Fruit fly (Drosophila melanogaster) whole organism, embryonic: Measurements from ENCODE around the gene snk.

Source experiments
- Ada2b ChIP-seq: fragments of 200-800 bp; sonication (Bioruptor generic); IDR thresholded peaks from 2 replicates; pipeline ENCODE4 v1.3.6; 2022; ENCODE audit warnings: missing biosample characterization, missing genetic modification characterization
- B-H2 ChIP-seq: fragments of 200-800 bp; sonication (Bioruptor generic); optimal IDR thresholded peaks from 2 replicates; lab custom pipeline; 2018; ENCODE audit warnings: missing biosample characterization, mild to moderate bottlenecking, missing genetic modification characterization
- Bdp1 ChIP-seq: fragments of 200-800 bp; sonication (Bioruptor generic); optimal IDR thresholded peaks from 3 replicates; lab custom pipeline; 2016; ENCODE audit warnings: missing biosample characterization, missing genetic modification characterization
- CG11247 ChIP-seq: fragments of 200-800 bp; sonication (Bioruptor generic); IDR thresholded peaks from 2 replicates; pipeline ENCODE4 v1.3.6; 2022; ENCODE audit warnings: missing biosample characterization, missing genetic modification characterization
- CG12071 ChIP-seq: fragments of 200-800 bp; sonication (Bioruptor generic); optimal IDR thresholded peaks from 3 replicates; lab custom pipeline; 2018; ENCODE audit warnings: missing biosample characterization, mild to moderate bottlenecking, missing genetic modification characterization
- CG12299 ChIP-seq: fragments of 200-800 bp; sonication (Bioruptor generic); optimal IDR thresholded peaks from 2 replicates; lab custom pipeline; 2018; ENCODE audit warnings: missing biosample characterization, mild to moderate bottlenecking, missing genetic modification characterization
- CG13287 ChIP-seq: fragments of 200-800 bp; sonication (Bioruptor generic); IDR thresholded peaks from 2 replicates; pipeline ENCODE4 v1.3.6; 2022; ENCODE audit warnings: missing biosample characterization, missing genetic modification characterization; ENCODE audit not compliant: partially characterized antibody
- CG14050 ChIP-seq: fragments of 200-800 bp; sonication (Bioruptor generic); IDR thresholded peaks from 3 replicates; pipeline ENCODE4 v1.3.6; 2022; ENCODE audit warnings: missing biosample characterization, missing genetic modification characterization
- CG14441 ChIP-seq: fragments of 200-800 bp; sonication (Bioruptor generic); IDR thresholded peaks from 2 replicates; pipeline ENCODE4 v1.3.6; 2022; ENCODE audit warnings: missing biosample characterization, missing genetic modification characterization
- CG15601 ChIP-seq: fragments of 200-800 bp; sonication (Bioruptor generic); optimal IDR thresholded peaks from 3 replicates; lab custom pipeline; 2019; ENCODE audit warnings: missing biosample characterization, mild to moderate bottlenecking, missing genetic modification characterization, moderate library complexity
- CG15696 ChIP-seq: fragments of 200-800 bp; sonication (Bioruptor generic); optimal IDR thresholded peaks from 2 replicates; lab custom pipeline; 2019; ENCODE audit warnings: missing biosample characterization, mild to moderate bottlenecking, missing genetic modification characterization, moderate library complexity
- CG17328 ChIP-seq: fragments of 200-800 bp; sonication (Bioruptor generic); IDR thresholded peaks from 2 replicates; pipeline ENCODE4 v1.3.6; 2022; ENCODE audit warnings: missing biosample characterization, missing genetic modification characterization
- CG2120 ChIP-seq: fragments of 200-800 bp; sonication (Bioruptor generic); optimal IDR thresholded peaks from 3 replicates; lab custom pipeline; 2016; ENCODE audit warnings: missing biosample characterization, missing genetic modification characterization
- CG30020 ChIP-seq: fragments of 200-800 bp; optimal IDR thresholded peaks from 2 replicates; lab custom pipeline; 2019; ENCODE audit warnings: missing biosample characterization, mild to moderate bottlenecking, missing genetic modification characterization, moderate library complexity
- CG31224 ChIP-seq: fragments of 200-800 bp; sonication (Bioruptor generic); IDR thresholded peaks from 2 replicates; pipeline ENCODE4 v1.3.6; 2022; ENCODE audit warnings: missing biosample characterization, missing genetic modification characterization
- CG31388 ChIP-seq: fragments of 200-800 bp; sonication (Bioruptor generic); optimal IDR thresholded peaks from 2 replicates; lab custom pipeline; 2016; ENCODE audit warnings: missing biosample characterization, missing genetic modification characterization
- CG34422 ChIP-seq: fragments of 200-800 bp; sonication (Bioruptor generic); IDR thresholded peaks from 3 replicates; pipeline ENCODE4 v1.3.6; 2022; ENCODE audit warnings: missing biosample characterization, missing genetic modification characterization
- CG42726 ChIP-seq: fragments of 200-800 bp; sonication (Bioruptor generic); IDR thresholded peaks from 2 replicates; pipeline ENCODE4 v1.3.6; 2022; ENCODE audit warnings: missing biosample characterization, missing genetic modification characterization; ENCODE audit not compliant: partially characterized antibody
- CG43689 ChIP-seq: fragments of 200-800 bp; sonication (Bioruptor generic); IDR thresholded peaks from 2 replicates; pipeline ENCODE4 v1.3.6; 2022; ENCODE audit warnings: missing biosample characterization, missing genetic modification characterization
- CG4730 ChIP-seq: fragments of 200-800 bp; sonication (Bioruptor generic); IDR thresholded peaks from 2 replicates; pipeline ENCODE4 v1.3.6; 2022; ENCODE audit warnings: missing biosample characterization, missing genetic modification characterization
- CG6854 ChIP-seq: fragments of 200-800 bp; sonication (Bioruptor generic); optimal IDR thresholded peaks from 3 replicates; lab custom pipeline; 2017; ENCODE audit warnings: missing biosample characterization, mild to moderate bottlenecking, missing genetic modification characterization
- CG9876 ChIP-seq: fragments of 200-800 bp; sonication (Bioruptor generic); optimal IDR thresholded peaks from 2 replicates; lab custom pipeline; 2016; ENCODE audit warnings: missing biosample characterization, missing genetic modification characterization
- CoRest ChIP-seq: fragments of 200-800 bp; sonication (Bioruptor generic); optimal IDR thresholded peaks from 3 replicates; lab custom pipeline; 2018; ENCODE audit warnings: missing biosample characterization, mild to moderate bottlenecking, missing genetic modification characterization, moderate library complexity
- Doc2 ChIP-seq: fragments of 200-800 bp; sonication (Bioruptor generic); IDR thresholded peaks from 2 replicates; pipeline ENCODE4 v1.3.6; 2022; ENCODE audit warnings: missing biosample characterization, missing genetic modification characterization
- Ets65A ChIP-seq: fragments of 200-800 bp; sonication (Bioruptor generic); peaks from one replicate; lab custom pipeline; 2016; ENCODE audit warnings: missing biosample characterization, missing genetic modification characterization
- H15 ChIP-seq: fragments of 200-800 bp; sonication (Bioruptor generic); IDR thresholded peaks from 3 replicates; pipeline ENCODE4 v1.3.6; 2022; ENCODE audit warnings: missing biosample characterization, missing genetic modification characterization
- Lpt ChIP-seq: fragments of >200 bp; optimal IDR thresholded peaks from 2 replicates; lab custom pipeline; 2018; ENCODE audit warnings: missing biosample characterization, missing genetic modification characterization
- Nf-YA ChIP-seq: fragments of 200-800 bp; sonication (Bioruptor generic); IDR thresholded peaks from 2 replicates; pipeline ENCODE4 v1.3.6; 2022; ENCODE audit warnings: missing biosample characterization, missing genetic modification characterization
- NfI ChIP-seq: fragments of 200-800 bp; sonication (Bioruptor generic); optimal IDR thresholded peaks from 3 replicates; lab custom pipeline; 2018; ENCODE audit warnings: missing biosample characterization, mild to moderate bottlenecking, missing genetic modification characterization, moderate library complexity
- Opbp ChIP-seq: fragments of 200-800 bp; sonication (Bioruptor generic); IDR thresholded peaks from 3 replicates; pipeline ENCODE4 v1.3.6; 2022; ENCODE audit warnings: missing biosample characterization, missing genetic modification characterization; ENCODE audit not compliant: partially characterized antibody
- Rfx ChIP-seq: fragments of 200-800 bp; sonication (Bioruptor generic); IDR thresholded peaks from 2 replicates; pipeline ENCODE4 v1.3.6; 2022; ENCODE audit warnings: missing biosample characterization, missing genetic modification characterization
- Sox102F ChIP-seq: fragments of 200-800 bp; sonication (Bioruptor generic); optimal IDR thresholded peaks from 2 replicates; lab custom pipeline; 2018; ENCODE audit warnings: missing biosample characterization, mild to moderate bottlenecking, missing genetic modification characterization, moderate library complexity
- Ssrp ChIP-seq: fragments of 200-800 bp; sonication (Bioruptor generic); optimal IDR thresholded peaks from 2 replicates; lab custom pipeline; 2018; ENCODE audit warnings: missing biosample characterization, mild to moderate bottlenecking, missing genetic modification characterization, moderate library complexity
- Stat92E ChIP-seq, 3 experiments: fragments of >200 bp in 2 of 3; fragments of 200-800 bp in 1 of 3; sonication (Bioruptor generic) in 1 of 3; optimal IDR thresholded peaks; 2 replicates each; lab custom pipeline; 2017 to 2019; ENCODE audit warnings: missing biosample characterization in 3 of 3, missing genetic modification characterization in 3 of 3, mild to moderate bottlenecking in 1 of 3, moderate library complexity in 1 of 3
- ac ChIP-seq: fragments of 200-800 bp; sonication (Bioruptor generic); optimal IDR thresholded peaks from 3 replicates; lab custom pipeline; 2017; ENCODE audit warnings: missing biosample characterization, mild to moderate bottlenecking, missing genetic modification characterization
- cg ChIP-seq: fragments of 200-800 bp; sonication (Bioruptor generic); optimal IDR thresholded peaks from 3 replicates; lab custom pipeline; 2019; ENCODE audit warnings: missing biosample characterization, mild to moderate bottlenecking, missing genetic modification characterization, moderate library complexity
- ci ChIP-seq: fragments of 200-800 bp; sonication (Bioruptor generic); IDR thresholded peaks from 3 replicates; pipeline ENCODE4 v1.3.6; 2022; ENCODE audit warnings: missing biosample characterization, missing genetic modification characterization
- dimm ChIP-seq: fragments of 200-800 bp; sonication (Bioruptor generic); IDR thresholded peaks from 2 replicates; pipeline ENCODE4 v1.3.6; 2022; ENCODE audit warnings: missing biosample characterization, missing genetic modification characterization
- eyg ChIP-seq: fragments of 200-800 bp; sonication (Bioruptor generic); optimal IDR thresholded peaks from 3 replicates; lab custom pipeline; 2016; ENCODE audit warnings: missing biosample characterization, missing genetic modification characterization
- grau ChIP-seq: fragments of 200-800 bp; optimal IDR thresholded peaks from 3 replicates; lab custom pipeline; 2019; ENCODE audit warnings: missing biosample characterization, mild to moderate bottlenecking, missing genetic modification characterization, moderate library complexity
- grn ChIP-seq: fragments of 200-800 bp; sonication (Bioruptor generic); optimal IDR thresholded peaks from 3 replicates; lab custom pipeline; 2017; ENCODE audit warnings: missing biosample characterization, missing genetic modification characterization
- gsb-n ChIP-seq: fragments of 200-800 bp; sonication (Bioruptor generic); optimal IDR thresholded peaks from 3 replicates; lab custom pipeline; 2018; ENCODE audit warnings: missing biosample characterization, mild to moderate bottlenecking, missing genetic modification characterization
- hbn ChIP-seq: fragments of 200-800 bp; sonication (Bioruptor generic); IDR thresholded peaks from 2 replicates; pipeline ENCODE4 v1.3.6; 2022; ENCODE audit warnings: missing biosample characterization, missing genetic modification characterization; ENCODE audit not compliant: partially characterized antibody
- luna ChIP-seq: fragments of 200-800 bp; sonication (Bioruptor generic); optimal IDR thresholded peaks from 2 replicates; lab custom pipeline; 2016; ENCODE audit warnings: missing biosample characterization, missing genetic modification characterization
- maf-S ChIP-seq: fragments of 200-800 bp; sonication (Bioruptor generic); optimal IDR thresholded peaks from 2 replicates; lab custom pipeline; 2016; ENCODE audit warnings: missing biosample characterization, missing genetic modification characterization
- run ChIP-seq: fragments of 200-800 bp; sonication (Bioruptor generic); optimal IDR thresholded peaks from 3 replicates; lab custom pipeline; 2018; ENCODE audit warnings: missing biosample characterization, mild to moderate bottlenecking, missing genetic modification characterization
- schlank ChIP-seq: fragments of 200-800 bp; sonication (Bioruptor generic); optimal IDR thresholded peaks from 2 replicates; lab custom pipeline; 2018; ENCODE audit warnings: missing biosample characterization, mild to moderate bottlenecking, missing genetic modification characterization
- sima ChIP-seq: fragments of 200-800 bp; sonication (Bioruptor generic); optimal IDR thresholded peaks from 2 replicates; lab custom pipeline; 2016; ENCODE audit warnings: missing biosample characterization, missing genetic modification characterization
- sqz ChIP-seq: fragments of 200-800 bp; sonication (Bioruptor generic); optimal IDR thresholded peaks from 3 replicates; lab custom pipeline; 2018; ENCODE audit warnings: missing biosample characterization, mild to moderate bottlenecking, missing genetic modification characterization
- tx ChIP-seq: fragments of 200-800 bp; sonication (Bioruptor generic); optimal IDR thresholded peaks from 2 replicates; lab custom pipeline; 2016; ENCODE audit warnings: missing biosample characterization, missing genetic modification characterization
- z ChIP-seq: fragments of 200-800 bp; sonication (Bioruptor generic); IDR thresholded peaks from 3 replicates; pipeline ENCODE4 v1.3.6; 2022; ENCODE audit warnings: missing biosample characterization, missing genetic modification characterization

snk gene

dm6 chr3R:13051942-13052693 lies 9.5 kb upstream of the snk start, which contains the start of gene pic (continued):
- TF ChIP-seq CG9876, result no peak
- peak; percentile 27 for TF ChIP-seq CG30020 (tag; lab: Kevin White, UChicago)
- no peak for TF ChIP-seq luna
- no peak for TF ChIP-seq run (tag; lab: Kevin White, UChicago)
- peak; percentile 26 for TF ChIP-seq eyg
- no peak for TF ChIP-seq CG14050
- TF ChIP-seq Stat92E (GFP tag; optimal IDR thresholded peaks at IDR 0.05; lab: Kevin White, UChicago), result no peak
- no peak for TF ChIP-seq CG12299 (tag; lab: Kevin White, UChicago)
- no peak for TF ChIP-seq Rfx
- no peak for TF ChIP-seq CG11247
- no peak for TF ChIP-seq ac (GFP tag; lab: Kevin White, UChicago)
- TF ChIP-seq z (GFP tag; lab: Robert Waterston, UW), result no peak
- no peak for TF ChIP-seq NfI (GFP tag; lab: Kevin White, UChicago)
- no peak for TF ChIP-seq Ada2b
- no peak for TF ChIP-seq Ets65A (GFP tag; lab: Kevin White, UChicago)
- no peak for TF ChIP-seq CG6854 (GFP tag; lab: Kevin White, UChicago)
- no peak for TF ChIP-seq Ssrp (tag; lab: Kevin White, UChicago)
- no peak for TF ChIP-seq cg (GFP tag; lab: Kevin White, UChicago)
- no peak for TF ChIP-seq sqz
- no peak for TF ChIP-seq ci (GFP tag; lab: Robert Waterston, UW)
- no peak for TF ChIP-seq Nf-YA
- TF ChIP-seq Doc2 (GFP tag; lab: Robert Waterston, UW), result no peak
- no peak for TF ChIP-seq Lpt
- TF ChIP-seq dimm (GFP tag; lab: Robert Waterston, UW), result no peak
- TF ChIP-seq CG42726, result no peak
- no peak for TF ChIP-seq CG43689 (GFP tag; lab: Robert Waterston, UW)
- TF ChIP-seq CG34422 (GFP tag; lab: Robert Waterston, UW), result peak; percentile 87
- no peak for TF ChIP-seq CG15601 (tag; lab: Kevin White, UChicago)
- TF ChIP-seq CG4730 (GFP tag; lab: Robert Waterston, UW), result no peak
- TF ChIP-seq Bdp1, result no peak
- TF ChIP-seq CG2120 (GFP tag; lab: Kevin White, UChicago), result peak; percentile 18
- TF ChIP-seq CoRest (tag; lab: Kevin White, UChicago), result peak; percentile 52
- TF ChIP-seq schlank, result no peak
- no peak for TF ChIP-seq CG12071
- no peak for TF ChIP-seq CG15696
- no peak for TF ChIP-seq tx
- no peak for TF ChIP-seq maf-S
- TF ChIP-seq CG13287 (GFP tag; lab: Robert Waterston, UW), result peak; percentile 87
- no peak for TF ChIP-seq Sox102F
- TF ChIP-seq CG31224, result no peak
- TF ChIP-seq CG31388 (GFP tag; lab: Kevin White, UChicago), result no peak
- no peak for TF ChIP-seq H15 (GFP tag; lab: Robert Waterston, UW)
- TF ChIP-seq CG14441, result no peak
- TF ChIP-seq Opbp (GFP tag; lab: Robert Waterston, UW), result peak; percentile 71
- TF ChIP-seq CG17328 (GFP tag; lab: Robert Waterston, UW), result no peak
- no peak for TF ChIP-seq gsb-n (tag; lab: Kevin White, UChicago)
- TF ChIP-seq hbn (GFP tag; lab: Robert Waterston, UW), result peak; percentile 84
- no peak for TF ChIP-seq sima (GFP tag; lab: Kevin White, UChicago)
- TF ChIP-seq grau, result no peak
- TF ChIP-seq grn (GFP tag; lab: Kevin White, UChicago), result no peak
- no peak for TF ChIP-seq B-H2 (GFP tag; lab: Kevin White, UChicago)
